Fruit fly (Drosophila melanogaster) whole organism, embryonic: ENCODE results near the gene CG7294.

Experiments used
- Asciz ChIP-seq: fragments of 200-800 bp; sonication (Bioruptor generic); optimal IDR thresholded peaks from 2 replicates; lab custom pipeline; 2017; ENCODE audit warnings: missing biosample characterization, mild to moderate bottlenecking, missing genetic modification characterization, missing genetic modification reagents
- Atf-2 ChIP-seq: fragments of 200-800 bp; sonication (Bioruptor generic); optimal IDR thresholded peaks from 2 replicates; lab custom pipeline; 2016; ENCODE audit warnings: missing biosample characterization, missing genetic modification characterization
- Awh ChIP-seq: fragments of 200-800 bp; sonication (Bioruptor generic); IDR thresholded peaks from 2 replicates; pipeline ENCODE4, ENCODE4 v1.3.6; 2022; ENCODE audit warnings: missing biosample characterization, missing genetic modification characterization
- B-H1 ChIP-seq: fragments of 200-800 bp; sonication (Bioruptor generic); IDR thresholded peaks from 3 replicates; pipeline ENCODE4 v1.3.6; 2022; ENCODE audit warnings: missing biosample characterization, missing genetic modification characterization
- Bteb2 ChIP-seq: fragments of 200-800 bp; sonication (Bioruptor generic); optimal IDR thresholded peaks from 2 replicates; lab custom pipeline; 2016; ENCODE audit warnings: missing biosample characterization, missing genetic modification characterization
- CG11398 ChIP-seq: fragments of 200-800 bp; sonication (Bioruptor generic); optimal IDR thresholded peaks from 2 replicates; lab custom pipeline; 2016; ENCODE audit warnings: missing biosample characterization, missing genetic modification characterization
- CG11560 ChIP-seq: fragments of 200-800 bp; sonication (Bioruptor generic); IDR thresholded peaks from 3 replicates; pipeline ENCODE4 v1.3.6; 2022; ENCODE audit warnings: missing biosample characterization, missing genetic modification characterization
- CG12236 ChIP-seq: fragments of 200-800 bp; sonication (Bioruptor generic); optimal IDR thresholded peaks from 2 replicates; lab custom pipeline; 2016; ENCODE audit warnings: missing biosample characterization, missing genetic modification characterization
- CG1233 ChIP-seq: fragments of 200-800 bp; sonication (Bioruptor generic); optimal IDR thresholded peaks from 4 replicates; lab custom pipeline; 2018; ENCODE audit warnings: missing biosample characterization, mild to moderate bottlenecking, missing genetic modification characterization
- CG12744 ChIP-seq: fragments of 200-800 bp; sonication (Bioruptor generic); optimal IDR thresholded peaks from 2 replicates; lab custom pipeline; 2016; ENCODE audit warnings: missing biosample characterization, missing genetic modification characterization
- CG15514 ChIP-seq: fragments of 200-800 bp; sonication (Bioruptor generic); optimal IDR thresholded peaks from 3 replicates; lab custom pipeline; 2017; ENCODE audit warnings: missing biosample characterization, missing genetic modification characterization, mild to moderate bottlenecking, moderate library complexity, missing genetic modification reagents
- CG2199 ChIP-seq: fragments of 200-800 bp; sonication (Bioruptor generic); IDR thresholded peaks from 3 replicates; pipeline ENCODE4 v1.3.6; 2022; ENCODE audit warnings: missing biosample characterization, missing genetic modification characterization
- CG2875 ChIP-seq: fragments of 200-800 bp; sonication (Bioruptor generic); optimal IDR thresholded peaks from 2 replicates; lab custom pipeline; 2017; ENCODE audit warnings: missing biosample characterization, mild to moderate bottlenecking, missing genetic modification characterization, missing genetic modification reagents
- CG2889 ChIP-seq: fragments of 200-800 bp; sonication (Bioruptor generic); IDR thresholded peaks from 3 replicates; pipeline ENCODE4 v1.3.6; 2022; ENCODE audit warnings: missing biosample characterization, missing genetic modification characterization
- CG3838 ChIP-seq: fragments of 200-800 bp; sonication (Bioruptor generic); optimal IDR thresholded peaks from 3 replicates; lab custom pipeline; 2016; ENCODE audit warnings: missing biosample characterization, missing genetic modification characterization
- CG3847 ChIP-seq: fragments of 200-800 bp; sonication (Bioruptor generic); IDR thresholded peaks from 2 replicates; pipeline ENCODE4 v1.3.6; 2022; ENCODE audit warnings: missing biosample characterization, missing genetic modification characterization
- CG5953 ChIP-seq: fragments of 200-800 bp; sonication (Bioruptor generic); IDR thresholded peaks from 2 replicates; pipeline ENCODE4 v1.3.6; 2022; ENCODE audit warnings: missing biosample characterization, missing genetic modification characterization
- CG6683 ChIP-seq: fragments of 200-800 bp; sonication (Bioruptor generic); optimal IDR thresholded peaks from 2 replicates; lab custom pipeline; 2017; ENCODE audit warnings: missing biosample characterization, mild to moderate bottlenecking, missing genetic modification characterization, missing genetic modification reagents
- CG6854 ChIP-seq: fragments of 200-800 bp; sonication (Bioruptor generic); optimal IDR thresholded peaks from 3 replicates; lab custom pipeline; 2017; ENCODE audit warnings: missing biosample characterization, mild to moderate bottlenecking, missing genetic modification characterization
- CG7928 ChIP-seq: fragments of 200-800 bp; sonication (Bioruptor generic); optimal IDR thresholded peaks from 2 replicates; lab custom pipeline; 2017; ENCODE audit warnings: missing biosample characterization, mild to moderate bottlenecking, missing genetic modification characterization
- CrebB ChIP-seq: fragments of 200-800 bp; sonication (Bioruptor generic); optimal IDR thresholded peaks from 3 replicates; lab custom pipeline; 2018; ENCODE audit warnings: missing biosample characterization, mild to moderate bottlenecking, missing genetic modification characterization
- Dip2 ChIP-seq: fragments of 200-800 bp; sonication (Bioruptor generic); IDR thresholded peaks from 2 replicates; pipeline ENCODE4 v1.3.6; 2022; ENCODE audit warnings: missing biosample characterization, missing genetic modification characterization
- Dll ChIP-seq: fragments of 200-800 bp; sonication (Bioruptor generic); IDR thresholded peaks from 4 replicates; pipeline ENCODE4 v1.3.6; 2022; ENCODE audit warnings: missing biosample characterization, missing genetic modification characterization; ENCODE audit not compliant: partially characterized antibody
- Doc3 ChIP-seq: fragments of 200-800 bp; sonication (Bioruptor generic); IDR thresholded peaks from 3 replicates; pipeline ENCODE4 v1.3.6; 2022; ENCODE audit warnings: missing biosample characterization, missing genetic modification characterization; ENCODE audit not compliant: partially characterized antibody
- Hr78 ChIP-seq, 2 experiments: fragments of 200-800 bp in 1 of 2; fragments of >200 bp in 1 of 2; sonication (Bioruptor generic) in 1 of 2; optimal IDR thresholded peaks; 2 replicates each; lab custom pipeline; 2017 to 2019; ENCODE audit warnings: missing biosample characterization in 2 of 2, missing genetic modification characterization in 2 of 2, mild to moderate bottlenecking in 1 of 2, moderate library complexity in 1 of 2
- Jarid2 ChIP-seq: fragments of 200-800 bp; sonication (Bioruptor generic); optimal IDR thresholded peaks from 3 replicates; lab custom pipeline; 2017; ENCODE audit warnings: mild to moderate bottlenecking, missing biosample characterization, missing genetic modification reagents, missing genetic modification characterization
- Mad ChIP-seq: fragments of 200-800 bp; sonication (Bioruptor generic); optimal IDR thresholded peaks from 2 replicates; lab custom pipeline; 2016; ENCODE audit warnings: missing biosample characterization, missing genetic modification characterization
- Oli ChIP-seq: fragments of 200-800 bp; sonication (Bioruptor generic); optimal IDR thresholded peaks from 2 replicates; lab custom pipeline; 2018; ENCODE audit warnings: missing biosample characterization, mild to moderate bottlenecking, missing genetic modification characterization, moderate library complexity
- Opbp ChIP-seq: fragments of 200-800 bp; sonication (Bioruptor generic); IDR thresholded peaks from 3 replicates; pipeline ENCODE4 v1.3.6; 2022; ENCODE audit warnings: missing biosample characterization, missing genetic modification characterization; ENCODE audit not compliant: partially characterized antibody
- Rfx ChIP-seq: fragments of 200-800 bp; sonication (Bioruptor generic); IDR thresholded peaks from 2 replicates; pipeline ENCODE4 v1.3.6; 2022; ENCODE audit warnings: missing biosample characterization, missing genetic modification characterization
- Spps ChIP-seq: fragments of 200-800 bp; sonication (Bioruptor generic); optimal IDR thresholded peaks from 2 replicates; lab custom pipeline; 2018; ENCODE audit warnings: missing biosample characterization, mild to moderate bottlenecking, missing genetic modification characterization
- abd-A ChIP-seq: fragments of 200-800 bp; sonication (Bioruptor generic); optimal IDR thresholded peaks from 3 replicates; lab custom pipeline; 2019; ENCODE audit warnings: missing biosample characterization, mild to moderate bottlenecking, missing genetic modification characterization, moderate library complexity
- ac ChIP-seq: fragments of 200-800 bp; sonication (Bioruptor generic); optimal IDR thresholded peaks from 3 replicates; lab custom pipeline; 2017; ENCODE audit warnings: missing biosample characterization, mild to moderate bottlenecking, missing genetic modification characterization
- chn ChIP-seq: fragments of 200-800 bp; sonication (Bioruptor generic); optimal IDR thresholded peaks from 2 replicates; lab custom pipeline; 2016; ENCODE audit warnings: missing biosample characterization, missing genetic modification characterization
- dmrt11E ChIP-seq: fragments of 200-800 bp; sonication (Bioruptor generic); optimal IDR thresholded peaks from 3 replicates; lab custom pipeline; 2018; ENCODE audit warnings: missing biosample characterization, mild to moderate bottlenecking, missing genetic modification characterization, moderate library complexity
- ems ChIP-seq: fragments of 200-800 bp; sonication (Bioruptor generic); optimal IDR thresholded peaks from 3 replicates; lab custom pipeline; 2016; ENCODE audit warnings: missing biosample characterization, missing genetic modification characterization
- eve ChIP-seq, 2 experiments: fragments of >200 bp; optimal IDR thresholded peaks; 2 replicates each; lab custom pipeline; 2017; ENCODE audit warnings: missing biosample characterization in 2 of 2, missing genetic modification characterization in 2 of 2
- grn ChIP-seq: fragments of 200-800 bp; sonication (Bioruptor generic); optimal IDR thresholded peaks from 3 replicates; lab custom pipeline; 2017; ENCODE audit warnings: missing biosample characterization, missing genetic modification characterization
- hb ChIP-seq: fragments of 200-800 bp; sonication (Bioruptor generic); IDR thresholded peaks from 3 replicates; pipeline ENCODE4 v1.3.6; 2022; ENCODE audit warnings: missing biosample characterization, missing genetic modification characterization; ENCODE audit not compliant: partially characterized antibody
- kah ChIP-seq: fragments of 200-800 bp; sonication (Bioruptor generic); optimal IDR thresholded peaks from 2 replicates; lab custom pipeline; 2018; ENCODE audit warnings: missing biosample characterization, mild to moderate bottlenecking, missing genetic modification characterization
- lov ChIP-seq, 2 experiments: fragments of 200-800 bp in 1 of 2; fragments of >200 bp in 1 of 2; sonication (Bioruptor generic) in 1 of 2; IDR thresholded peaks in 1 of 2; optimal IDR thresholded peaks in 1 of 2; 2 replicates in 1 of 2; 3 replicates in 1 of 2; pipeline versions ENCODE4 v1.3.6 to Lab custom; 2017 to 2022; ENCODE audit warnings: missing biosample characterization in 1 of 2, missing genetic modification characterization in 1 of 2
- pita ChIP-seq: fragments of 200-800 bp; sonication (Bioruptor generic); optimal IDR thresholded peaks from 2 replicates; lab custom pipeline; 2017; ENCODE audit warnings: missing biosample characterization, mild to moderate bottlenecking, missing genetic modification characterization
- pum ChIP-seq: fragments of 200-800 bp; sonication (Bioruptor generic); optimal IDR thresholded peaks from 2 replicates; lab custom pipeline; 2016; ENCODE audit warnings: missing biosample characterization, missing genetic modification characterization
- rib ChIP-seq: fragments of 200-800 bp; sonication (Bioruptor generic); IDR thresholded peaks from 2 replicates; pipeline ENCODE4 v1.3.6; 2022; ENCODE audit warnings: missing biosample characterization, missing genetic modification characterization
- sim ChIP-seq: fragments of 200-800 bp; sonication (Bioruptor generic); IDR thresholded peaks from 2 replicates; pipeline ENCODE4 v1.3.6; 2022; ENCODE audit warnings: missing biosample characterization, missing genetic modification characterization
- slp2 ChIP-seq: fragments of 200-800 bp; sonication (Bioruptor generic); optimal IDR thresholded peaks from 2 replicates; lab custom pipeline; 2016; ENCODE audit warnings: missing biosample characterization, missing genetic modification characterization
- so ChIP-seq: fragments of 200-800 bp; sonication (Bioruptor generic); IDR thresholded peaks from 3 replicates; pipeline ENCODE4 v1.3.6; 2022; ENCODE audit warnings: missing biosample characterization, missing genetic modification characterization
- stc ChIP-seq: fragments of 200-800 bp; sonication (Bioruptor generic); IDR thresholded peaks from 2 replicates; pipeline ENCODE4 v1.3.6; 2022; ENCODE audit warnings: missing biosample characterization, missing genetic modification characterization
- tap ChIP-seq: fragments of 200-800 bp; optimal IDR thresholded peaks from 3 replicates; lab custom pipeline; 2019; ENCODE audit warnings: missing biosample characterization, mild to moderate bottlenecking, missing genetic modification characterization, moderate library complexity
- ttk ChIP-seq: fragments of 200-800 bp; sonication (Bioruptor generic); IDR thresholded peaks from 2 replicates; pipeline ENCODE4 v2.1.2; 2022; ENCODE audit warnings: missing biosample characterization, missing genetic modification characterization

The CG7294 gene

dm6 chr2L:10703281-10703680 is 14.2 kb upstream of the CG7294 start, which contains the start of gene CG6415 (continued):
- TF ChIP-seq lov (optimal IDR thresholded peaks at IDR 0.05; lab: Kevin White, UChicago) (no peak), lov (GFP tag; IDR thresholded peaks at IDR 0.05; lab: Robert Waterston, UW) (no peak), ems (peak; percentile 68), abd-A (tag; lab: Kevin White, UChicago) (no peak), Bteb2 (GFP tag; lab: Kevin White, UChicago) (peak; percentile 45), CG15514 (peak; percentile 44), Asciz (GFP tag; lab: Kevin White, UChicago) (peak; percentile 44), CG1233 (GFP tag; lab: Kevin White, UChicago) (peak; percentile 65), Doc3 (no peak), Opbp (GFP tag; lab: Robert Waterston, UW) (no peak), so (GFP tag; lab: Robert Waterston, UW) (peak; percentile 76), CG3847 (peak; percentile 54), CG11560 (tag; lab: Robert Waterston, UW) (0 out of 3 replicates have a peak, but pooled peaks have one; percentile 40), CrebB (tag; lab: Kevin White, UChicago) (peak; percentile 42), Dip2 (GFP tag; lab: Robert Waterston, UW) (no peak), slp2 (GFP tag; lab: Kevin White, UChicago) (peak; percentile 52), Awh (GFP tag; lab: Robert Waterston, UW) (peak; percentile 76), Dll (no peak), Spps (tag; lab: Kevin White, UChicago) (peak; percentile 32), CG6683 (GFP tag; lab: Kevin White, UChicago) (no peak), grn (GFP tag; lab: Kevin White, UChicago) (peak; percentile 19), Oli (tag; lab: Kevin White, UChicago) (peak; percentile 78), CG7928 (no peak), CG11398 (GFP tag; lab: Kevin White, UChicago) (peak; percentile 42), Jarid2 (GFP tag; lab: Kevin White, UChicago) (peak; percentile 23), Hr78 (GFP tag; optimal IDR thresholded peaks at IDR 0.05; lab: Kevin White, UChicago) (peak in 1 of 2 experiments; percentile 62), CG12236 (GFP tag; lab: Kevin White, UChicago) (peak; percentile 32), rib (GFP tag; lab: Robert Waterston, UW) (no peak), CG3838 (GFP tag; lab: Kevin White, UChicago) (no peak), CG2889 (GFP tag; lab: Robert Waterston, UW) (peak; percentile 50; the same call in 1 of the 3 replicates), Rfx (peak; percentile 81), pum (GFP tag; lab: Kevin White, UChicago) (peak; percentile 44), eve (GFP tag; optimal IDR thresholded peaks at IDR 0.05; lab: Kevin White, UChicago) (no peak), dmrt11E (tag; lab: Kevin White, UChicago) (peak; percentile 80), CG12744 (peak; percentile 12), B-H1 (GFP tag; lab: Robert Waterston, UW) (peak; percentile 53), CG2875 (GFP tag; lab: Kevin White, UChicago) (peak; percentile 60), chn (GFP tag; lab: Kevin White, UChicago) (peak; percentile 52), pita (GFP tag; lab: Kevin White, UChicago) (no peak), CG6854 (GFP tag; lab: Kevin White, UChicago) (peak; percentile 47), sim (GFP tag; lab: Robert Waterston, UW) (peak; percentile 43; the same call in 1 of the 2 replicates), Mad (GFP tag; lab: Kevin White, UChicago) (peak; percentile 33), tap (tag; lab: Kevin White, UChicago) (peak; percentile 73), stc (peak; percentile 39; the same call in 1 of the 2 replicates), ttk (peak; percentile 74), kah (peak; percentile 21), Atf-2 (GFP tag; lab: Kevin White, UChicago) (peak; percentile 61), hb (GFP tag; lab: Robert Waterston, UW) (no peak), ac (GFP tag; lab: Kevin White, UChicago) (no peak), CG2199 (no peak), CG5953 (GFP tag; lab: Robert Waterston, UW) (no peak)
